Worm (Caenorhabditis elegans): ENCODE results near the gene grdn-1.
A peak's percentile ranks its signal among the peaks of the same experiment; 100 is the strongest.

grdn-1 gene

DNA sequence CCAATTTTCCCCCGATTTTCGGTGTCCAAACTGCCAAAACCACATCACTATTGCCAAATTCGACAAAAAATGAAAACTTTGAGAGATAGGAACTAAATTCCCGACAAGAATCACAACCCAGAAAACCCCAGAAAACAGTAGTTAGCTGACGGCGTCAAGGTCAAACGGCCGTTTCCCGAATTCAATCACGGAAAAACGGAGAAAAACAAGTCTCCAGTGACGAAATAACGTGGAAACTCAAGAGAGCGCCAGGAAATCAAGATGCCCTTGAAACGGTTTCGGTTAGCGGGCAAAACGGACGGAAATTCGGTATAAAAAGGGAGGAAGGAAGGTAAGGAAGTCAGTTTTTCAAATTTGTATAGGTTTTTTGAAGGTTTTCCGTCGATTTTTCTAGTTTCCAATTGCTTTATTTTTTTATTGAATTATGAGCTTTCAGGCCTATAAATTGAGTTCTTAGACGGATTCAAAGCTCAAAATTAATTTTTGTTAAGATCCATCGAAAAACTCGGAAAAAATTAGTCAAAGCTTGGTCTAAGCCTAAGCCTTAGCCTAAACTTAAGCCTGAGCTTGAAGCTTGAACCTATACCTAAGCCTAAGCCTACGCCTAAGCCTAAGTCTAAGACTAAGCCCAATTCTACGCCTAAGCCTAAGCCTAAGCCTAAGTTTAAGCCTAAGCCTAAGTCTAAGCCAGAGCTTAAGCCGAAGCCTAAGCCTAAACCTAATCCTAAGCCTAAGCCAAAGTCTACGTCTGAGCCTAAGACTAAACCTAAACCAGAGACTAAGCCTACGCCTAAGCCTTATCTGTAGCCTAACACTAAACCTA is 45.2 kb downstream of the grdn-1 start (continued):
- TF ChIP-seq C16A3.4 (tag; optimal IDR thresholded peaks at IDR 0.05) (peak; percentile 46), lin-13 (GFP tag; optimal IDR thresholded peaks at IDR 0.05) (peak; percentile 13), nhr-90 (tag; optimal IDR thresholded peaks at IDR 0.05; ENCODE audit: poor library complexity) (no peak), tbx-2 (tag; optimal IDR thresholded peaks at IDR 0.05) (peak; percentile 10), ets-5 (GFP tag; IDR thresholded peaks at IDR 0.05) (no peak), blmp-1 (tag; optimal IDR thresholded peaks at IDR 0.05) (peak; percentile 81), ceh-88 (GFP tag; IDR thresholded peaks at IDR 0.05) (no peak), sox-4 (tag; optimal IDR thresholded peaks at IDR 0.05) (no peak), nhr-28 (tag; optimal IDR thresholded peaks at IDR 0.05) (no peak), lin-35 (GFP tag; optimal IDR thresholded peaks at IDR 0.05) (peak in 1 of 2 experiments; percentile 31), lsy-2 (tag; optimal IDR thresholded peaks at IDR 0.05) (peak; percentile 20 to 50), egl-27 (tag; optimal IDR thresholded peaks at IDR 0.05) (no peak)

DNA sequence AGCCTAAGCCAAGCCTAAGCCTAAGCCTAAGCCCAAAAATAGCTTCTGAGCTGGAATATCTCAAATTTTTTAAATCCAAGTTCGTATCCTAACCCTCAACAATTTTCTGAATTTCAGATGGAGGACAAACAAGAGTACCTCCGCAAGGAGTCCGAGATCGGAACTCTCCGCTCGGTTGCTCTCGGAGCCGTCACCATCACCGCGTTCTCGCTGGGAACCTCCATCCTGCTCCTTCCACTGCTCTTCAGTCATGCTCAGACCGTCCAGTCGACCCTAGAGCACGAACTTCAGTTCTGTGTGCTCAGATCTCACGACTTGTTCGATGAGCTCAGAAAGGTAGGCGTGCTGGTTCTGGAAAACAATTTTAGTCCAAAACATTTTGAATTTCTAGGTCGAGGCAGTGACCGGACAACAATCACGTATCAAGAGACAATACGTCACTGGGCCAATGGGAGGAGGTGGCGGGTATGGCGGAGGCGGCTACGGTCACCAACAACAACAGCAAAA is 45.9 kb downstream of the grdn-1 start, which contains the start of gene col-42:
TSS of gene col-42 (plus strand) at position 118 of the 507 bp plus-strand sequence.
- TF ChIP-seq ceh-88 (GFP tag; IDR thresholded peaks at IDR 0.05) (peak; percentile 31; the same call in 1 of the 2 replicates), skn-1 (tag; optimal IDR thresholded peaks at IDR 0.05) (no peak), F16B12.6 (tag; optimal IDR thresholded peaks at IDR 0.05) (no peak), nhr-85 (tag) (no peak), grh-1 (GFP tag; IDR thresholded peaks at IDR 0.05) (peak; percentile 21; the same call in 1 of the 2 replicates), unc-62 (GFP tag; optimal IDR thresholded peaks at IDR 0.05) (no peak), vab-15 (tag; optimal IDR thresholded peaks at IDR 0.05) (no peak)

DNA sequence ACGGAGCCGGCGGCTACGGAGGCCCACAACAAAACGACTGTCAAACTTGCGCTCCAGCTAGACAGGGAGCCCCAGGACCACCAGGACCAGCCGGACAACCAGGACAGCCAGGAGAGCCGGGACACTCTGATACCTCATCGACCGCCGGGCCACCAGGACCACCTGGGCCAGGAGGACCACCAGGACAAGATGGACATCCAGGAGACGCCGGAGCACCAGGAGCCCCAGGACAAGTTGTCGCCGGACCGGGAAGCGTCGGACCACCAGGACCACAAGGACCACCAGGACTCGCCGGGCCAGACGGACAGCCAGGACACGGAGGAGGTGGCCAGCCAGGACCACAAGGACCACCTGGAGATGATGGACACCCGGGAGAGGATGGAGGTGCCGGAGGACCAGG is 46.5 kb downstream of the grdn-1 start:
- TF ChIP-seq unc-30 (tag; optimal IDR thresholded peaks at IDR 0.05): no peak
- TF ChIP-seq ceh-8 (GFP tag; optimal IDR thresholded peaks at IDR 0.05): peak; percentile 51
- no peak for TF ChIP-seq mef-2 (tag; optimal IDR thresholded peaks at IDR 0.05)
- TF ChIP-seq efl-1 (optimal IDR thresholded peaks at IDR 0.05): no peak
- no peak for TF ChIP-seq efl-1 (GFP tag; optimal IDR thresholded peaks at IDR 0.05 in 1 of 2)
- no peak for TF ChIP-seq grh-1 (GFP tag; IDR thresholded peaks at IDR 0.05)
- no peak for TF ChIP-seq nhr-90 (tag; optimal IDR thresholded peaks at IDR 0.05; ENCODE audit: poor library complexity)

DNA sequence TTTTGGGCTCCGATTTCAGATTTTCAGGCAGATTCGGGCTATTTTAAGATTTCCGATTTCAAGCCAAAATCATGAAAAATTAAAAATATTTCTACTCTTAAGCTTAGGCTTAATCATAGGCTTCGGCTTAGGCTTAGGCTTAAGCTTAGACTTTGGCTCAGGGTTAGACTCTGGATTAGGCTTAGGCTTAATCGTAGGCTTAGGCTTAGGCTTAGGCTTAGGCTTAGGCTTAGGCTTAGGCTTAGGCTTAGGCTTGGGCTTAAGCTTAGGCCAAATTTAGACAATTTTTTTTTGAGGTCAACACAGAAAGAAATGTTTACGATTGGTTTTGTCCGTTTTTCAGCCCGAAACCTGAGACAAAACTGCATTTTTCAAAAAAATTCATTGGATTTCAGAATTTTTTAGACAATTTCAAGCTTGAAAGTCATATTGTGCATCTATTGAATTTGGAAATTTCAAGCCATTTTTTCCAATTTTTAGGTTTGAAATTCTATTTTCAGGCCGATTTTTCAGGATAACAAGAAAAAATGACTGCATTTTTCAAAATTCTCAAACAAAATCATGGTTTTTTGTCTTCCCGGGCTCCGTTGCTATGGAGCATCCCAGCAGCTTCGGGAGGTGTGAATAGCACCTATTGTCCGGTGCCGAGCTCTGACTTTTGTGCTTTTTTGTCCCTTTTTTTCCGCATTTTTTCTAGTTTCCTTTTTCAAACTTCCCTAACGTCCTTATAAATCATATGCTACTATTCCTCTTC is 47.2 kb downstream of the grdn-1 start, which contains the start of gene egas-1:
TSS of gene egas-1 (plus strand) at position 704 of the 754 bp plus-strand sequence.
- TF ChIP-seq tbx-2 (tag; optimal IDR thresholded peaks at IDR 0.05) (peak; percentile 12), lin-13 (GFP tag; optimal IDR thresholded peaks at IDR 0.05) (no peak), aly-2 (tag; optimal IDR thresholded peaks at IDR 0.05) (peak; percentile 82), nhr-19 (GFP tag; conservative IDR thresholded peaks at IDR 0.05) (peak; percentile 78), fos-1 (tag; optimal IDR thresholded peaks at IDR 0.05) (peak; percentile 4), blmp-1 (tag; optimal IDR thresholded peaks at IDR 0.05) (peak; percentile 2), dpl-1 (GFP tag; optimal IDR thresholded peaks at IDR 0.05) (no peak), rnt-1 (tag; optimal IDR thresholded peaks at IDR 0.05) (no peak), unc-130 (tag; optimal IDR thresholded peaks at IDR 0.05) (no peak), efl-1 (optimal IDR thresholded peaks at IDR 0.05) (peak; percentile 1 to 18), efl-1 (GFP tag; optimal IDR thresholded peaks at IDR 0.05 in 1 of 2) (peak in 1 of 2 experiments; percentile 86), nhr-20 (tag; optimal IDR thresholded peaks at IDR 0.05) (peak; percentile 19), lsy-2 (tag; optimal IDR thresholded peaks at IDR 0.05) (peak in 1 of 2 experiments; percentile 2), nhr-90 (tag; optimal IDR thresholded peaks at IDR 0.05; ENCODE audit: poor library complexity) (peak; percentile 58), nhr-85 (tag) (peak; percentile 84), elt-3 (tag; optimal IDR thresholded peaks at IDR 0.05) (peak in 1 of 6 experiments; percentile 61), ceh-82 (tag; optimal IDR thresholded peaks at IDR 0.05) (no peak), ama-1 (optimal IDR thresholded peaks at IDR 0.05) (peak; percentile 78)

Data from whole organism, L1 larva.